Worm (Caenorhabditis elegans) whole organism, L3 larva: ENCODE results near the gene piga-1.

Source experiments
- ceh-16 ChIP-seq: sonication (generic microtip); optimal IDR thresholded peaks from 2 replicates; lab custom pipeline; 2017; ENCODE audit warnings: missing biosample characterization, missing genetic modification characterization
- ceh-28 ChIP-seq: fragments of 150-350 bp; optimal IDR thresholded peaks from 2 replicates; lab custom pipeline; 2014; ENCODE audit warnings: missing biosample characterization, missing genetic modification reagents, missing genetic modification characterization
- ceh-82 ChIP-seq: fragments of 150-350 bp; optimal IDR thresholded peaks from 2 replicates; lab custom pipeline; 2014; ENCODE audit warnings: missing biosample characterization, missing genetic modification characterization
- ceh-9 ChIP-seq: sonication (generic microtip); optimal IDR thresholded peaks from 2 replicates; lab custom pipeline; 2018; ENCODE audit warnings: missing biosample characterization, missing genetic modification characterization
- egl-27 ChIP-seq: sonication (generic microtip); optimal IDR thresholded peaks from 4 replicates; lab custom pipeline; 2017; ENCODE audit warnings: missing biosample characterization, missing genetic modification reagents, missing genetic modification characterization
- elt-3 ChIP-seq, 3 experiments: fragments of 150-350 bp in 1 of 3; sonication (generic microtip) in 2 of 3; optimal IDR thresholded peaks; 2 replicates in 2 of 3; 4 replicates in 1 of 3; lab custom pipeline; 2014 to 2017; ENCODE audit warnings: missing biosample characterization in 3 of 3, missing genetic modification characterization in 3 of 3
- eor-1 ChIP-seq, 2 experiments: fragments of 150-350 bp; optimal IDR thresholded peaks; 2 replicates each; lab custom pipeline; 2014 to 2018; ENCODE audit warnings: missing biosample characterization in 2 of 2, missing genetic modification characterization in 2 of 2
- fkh-2 ChIP-seq: fragments of 150-350 bp; optimal IDR thresholded peaks from 2 replicates; lab custom pipeline; 2014; ENCODE audit warnings: missing biosample characterization, missing genetic modification reagents, missing genetic modification characterization
- jun-1 ChIP-seq: fragments of 150-350 bp; optimal IDR thresholded peaks from 2 replicates; lab custom pipeline; 2014; ENCODE audit warnings: missing biosample characterization, missing genetic modification reagents, missing genetic modification characterization
- mdl-1 ChIP-seq: fragments of 150-350 bp; optimal IDR thresholded peaks from 2 replicates; lab custom pipeline; 2014; ENCODE audit warnings: missing biosample characterization, missing genetic modification characterization
- nhr-23 ChIP-seq: fragments of 150-350 bp; optimal IDR thresholded peaks from 2 replicates; lab custom pipeline; 2014; ENCODE audit warnings: missing biosample characterization, missing genetic modification reagents, missing genetic modification characterization
- nhr-43 ChIP-seq: sonication (generic microtip); optimal IDR thresholded peaks from 2 replicates; lab custom pipeline; 2016; ENCODE audit warnings: mild to moderate bottlenecking, missing genetic modification characterization, missing compliant biosample characterization; ENCODE audit not compliant: poor library complexity, severe bottlenecking
- nhr-77 ChIP-seq: fragments of 150-350 bp; optimal IDR thresholded peaks from 2 replicates; lab custom pipeline; 2014; ENCODE audit warnings: missing biosample characterization, missing genetic modification characterization
- unc-39 ChIP-seq: sonication (generic microtip); optimal IDR thresholded peaks from 4 replicates; lab custom pipeline; 2017; ENCODE audit warnings: missing biosample characterization, missing genetic modification characterization

Gene piga-1

DNA sequence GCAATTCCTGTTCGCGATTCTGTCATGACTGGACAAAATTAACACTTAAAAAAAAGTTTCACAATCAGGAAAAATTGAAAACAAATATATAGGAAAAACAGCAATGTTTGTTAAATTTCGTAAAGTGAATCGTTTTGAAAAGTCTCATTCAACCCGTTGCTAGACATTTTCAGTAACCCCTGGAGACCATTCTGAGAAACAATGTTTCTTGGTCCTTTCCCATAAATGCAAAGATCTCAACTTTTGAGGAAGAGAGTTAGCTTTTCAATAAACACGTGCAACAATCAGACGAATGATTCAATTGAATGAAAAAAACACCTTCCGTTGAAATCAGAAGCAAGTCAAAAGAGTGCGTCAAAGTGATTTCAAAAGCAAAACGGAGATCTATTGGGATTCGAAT lies 51.4 kb downstream of the piga-1 start, which contains the start of gene F28C6.9:
TSS of gene F28C6.9 (minus strand) at position 101 of the 400 bp plus-strand sequence.
- TF ChIP-seq nhr-43 (no peak), ceh-16 (tag; lab: Kevin White, UChicago) (no peak), jun-1 (tag; lab: Kevin White, UChicago) (no peak), egl-27 (no peak), elt-3 (tag; optimal IDR thresholded peaks at IDR 0.05; lab: Kevin White, UChicago) (no peak), fkh-2 (tag; lab: Kevin White, UChicago) (no peak), ceh-82 (tag; lab: Kevin White, UChicago) (no peak), eor-1 (tag; optimal IDR thresholded peaks at IDR 0.05; lab: Kevin White, UChicago) (no peak), unc-39 (tag; lab: Kevin White, UChicago) (no peak), ceh-9 (tag; lab: Kevin White, UChicago) (no peak), nhr-23 (tag; lab: Kevin White, UChicago) (no peak), ceh-28 (no peak), mdl-1 (tag; lab: Kevin White, UChicago) (no peak), nhr-77 (tag; lab: Kevin White, UChicago) (no peak)
